Worm (Caenorhabditis elegans): Measurements from ENCODE around the gene nhr-25.

The nhr-25 gene

DNA sequence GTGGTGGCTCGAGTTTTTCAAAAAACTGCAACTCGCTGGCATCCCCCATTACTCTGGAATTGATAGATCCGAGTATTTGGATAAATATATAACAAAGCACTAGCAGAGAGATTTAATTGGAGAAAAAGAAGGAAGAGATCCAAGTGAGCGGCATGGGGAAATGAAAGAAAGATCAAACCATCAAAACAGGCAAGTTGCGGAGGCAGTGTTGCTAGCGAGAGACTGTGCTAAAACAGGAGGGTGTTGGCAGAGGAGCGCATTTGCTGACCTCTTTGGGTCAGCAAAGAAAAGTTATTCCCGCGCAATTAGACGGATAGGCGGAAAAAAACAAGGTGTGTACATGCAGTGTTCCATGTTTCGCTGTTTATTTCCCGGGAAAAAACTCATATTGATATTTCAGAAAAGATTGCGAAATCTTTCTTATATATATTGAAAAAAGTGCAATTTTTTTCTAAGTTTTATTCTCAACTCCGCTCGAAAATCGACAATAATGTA, 32.7 kb upstream of the nhr-25 start, which contains the start of gene ppk-3 (continued):
- no peak for TF ChIP-seq Y5F2A.4 (GFP tag; optimal IDR thresholded peaks at IDR 0.05)
- no peak for TF ChIP-seq R02D3.7 (tag; optimal IDR thresholded peaks at IDR 0.05)
- TF ChIP-seq mxl-3 (GFP tag; optimal IDR thresholded peaks at IDR 0.05), result peak; percentile 72
- 0 out of 2 replicates have a peak, but pooled peaks have one; percentile 11 for TF ChIP-seq madf-9 (GFP tag; conservative IDR thresholded peaks at IDR 0.05)
- TF ChIP-seq aly-2 (tag; optimal IDR thresholded peaks at IDR 0.05), result no peak
- TF ChIP-seq mes-2 (tag; optimal IDR thresholded peaks at IDR 0.05; ENCODE audit: poor library complexity, severe bottlenecking), result peak; percentile 86
- TF ChIP-seq snpc-1.2 (GFP tag; IDR thresholded peaks at IDR 0.05), result no peak
- TF ChIP-seq hif-1 (tag; optimal IDR thresholded peaks at IDR 0.05), result peak in 1 of 2 experiments; percentile 46
- no peak for TF ChIP-seq D1046.2 (GFP tag; IDR thresholded peaks at IDR 0.05)
- no peak; the same call in 1 of the 2 replicates for TF ChIP-seq ctbp-1 (GFP tag; IDR thresholded peaks at IDR 0.05)
- no peak for TF ChIP-seq pha-4 (GFP tag; IDR thresholded peaks at IDR 0.05)
- TF ChIP-seq pha-4 (tag; optimal IDR thresholded peaks at IDR 0.05), result peak; percentile 45
- no peak for TF ChIP-seq unc-39 (tag; optimal IDR thresholded peaks at IDR 0.05)
- no peak for TF ChIP-seq spr-3 (GFP tag; optimal IDR thresholded peaks at IDR 0.05)
- no peak for TF ChIP-seq zfp-2 (tag; optimal IDR thresholded peaks at IDR 0.05)
- TF ChIP-seq lim-7 (GFP tag; IDR thresholded peaks at IDR 0.05), result no peak
- TF ChIP-seq dpl-1 (GFP tag; optimal IDR thresholded peaks at IDR 0.05), result peak; percentile 72
- no peak for TF ChIP-seq nhr-76 (tag; optimal IDR thresholded peaks at IDR 0.05)
- TF ChIP-seq ama-1 (optimal IDR thresholded peaks at IDR 0.05), result no peak
- TF ChIP-seq php-3 (GFP tag; IDR thresholded peaks at IDR 0.05), result no peak
- TF ChIP-seq madf-5 (GFP tag; IDR thresholded peaks at IDR 0.05), result no peak
- no peak for TF ChIP-seq lin-39 (tag; optimal IDR thresholded peaks at IDR 0.05)
- no peak for TF ChIP-seq F10B5.3 (tag; optimal IDR thresholded peaks at IDR 0.05)
- TF ChIP-seq ZK337.2 (GFP tag; IDR thresholded peaks at IDR 0.05), result no peak
- TF ChIP-seq daf-12 (tag; optimal IDR thresholded peaks at IDR 0.05), result no peak
- no peak for TF ChIP-seq dmd-9 (GFP tag; IDR thresholded peaks at IDR 0.05)
- no peak for TF ChIP-seq ztf-11 (tag; optimal IDR thresholded peaks at IDR 0.05)
- peak; percentile 62 for TF ChIP-seq nhr-77 (tag; optimal IDR thresholded peaks at IDR 0.05)
- no peak for TF ChIP-seq ztf-7 (tag; optimal IDR thresholded peaks at IDR 0.05)
- TF ChIP-seq hlh-30 (tag; optimal IDR thresholded peaks at IDR 0.05; ENCODE audit: insufficient read depth), result peak; percentile 81
- TF ChIP-seq nhr-6 (tag; optimal IDR thresholded peaks at IDR 0.05), result peak; percentile 17
- TF ChIP-seq lin-1 (GFP tag; IDR thresholded peaks at IDR 0.05), result 0 out of 2 replicates have a peak, but pooled peaks have one; percentile 13
- peak; percentile 9 for TF ChIP-seq spr-1 (tag; optimal IDR thresholded peaks at IDR 0.05)
- no peak for TF ChIP-seq unc-130 (GFP tag; optimal IDR thresholded peaks at IDR 0.05)
- TF ChIP-seq daf-8 (GFP tag; IDR thresholded peaks at IDR 0.05), result no peak
- no peak for TF ChIP-seq zip-11 (GFP tag; IDR thresholded peaks at IDR 0.05)
- peak; percentile 0 for TF ChIP-seq lin-13 (GFP tag; optimal IDR thresholded peaks at IDR 0.05)
- TF ChIP-seq attf-4 (tag; optimal IDR thresholded peaks at IDR 0.05), result no peak
- no peak for TF ChIP-seq ceh-62 (tag; optimal IDR thresholded peaks at IDR 0.05)
- TF ChIP-seq nhr-237 (tag; optimal IDR thresholded peaks at IDR 0.05), result no peak
- TF ChIP-seq vab-7 (GFP tag; IDR thresholded peaks at IDR 0.05), result no peak
- no peak for TF ChIP-seq ceh-82 (tag; optimal IDR thresholded peaks at IDR 0.05)
- TF ChIP-seq hlh-11 (tag; optimal IDR thresholded peaks at IDR 0.05), result peak; percentile 85
- TF ChIP-seq ZK546.5 (tag; optimal IDR thresholded peaks at IDR 0.05), result no peak
- no peak for TF ChIP-seq cey-2 (tag; optimal IDR thresholded peaks at IDR 0.05; ENCODE audit: borderline replicate concordance, insufficient read depth)
- TF ChIP-seq nhr-111 (GFP tag; optimal IDR thresholded peaks at IDR 0.05), result no peak
- TF ChIP-seq pqm-1 (tag; optimal IDR thresholded peaks at IDR 0.05), result no peak
- peak; percentile 24; the same call in 1 of the 2 replicates for TF ChIP-seq ceh-20 (GFP tag; IDR thresholded peaks at IDR 0.05)
- peak; percentile 25 for TF ChIP-seq duxl-1 (tag; optimal IDR thresholded peaks at IDR 0.05; ENCODE audit: poor library complexity)
- TF ChIP-seq jun-1 (tag; optimal IDR thresholded peaks at IDR 0.05), result no peak
- no peak for TF ChIP-seq ceh-28 (tag; optimal IDR thresholded peaks at IDR 0.05)
- peak; percentile 47; the same call in 1 of the 2 replicates for TF ChIP-seq nhr-42 (GFP tag; IDR thresholded peaks at IDR 0.05)
